Worm (Caenorhabditis elegans) whole organism, young adult: ENCODE measurements around the gene C26F1.1.

Experiments used
- B0261.1 ChIP-seq: sonication (generic microtip); optimal IDR thresholded peaks from 2 replicates; lab custom pipeline; 2016; ENCODE audit warnings: mild to moderate bottlenecking, missing genetic modification characterization, moderate library complexity, missing compliant biosample characterization
- K11D2.4 ChIP-seq: fragments of 200-800 bp; sonication (Bioruptor generic); IDR thresholded peaks from 2 replicates; pipeline ENCODE4 v1.3.6; 2022; ENCODE audit warnings: missing genetic modification reagents, missing genetic modification characterization, missing compliant biosample characterization
- T07F8.4 ChIP-seq: sonication (generic microtip); optimal IDR thresholded peaks from 2 replicates; lab custom pipeline; 2016; ENCODE audit warnings: mild to moderate bottlenecking, missing genetic modification characterization, moderate library complexity, missing compliant biosample characterization
- Y56A3A.18 ChIP-seq: fragments of 200-800 bp; sonication (Bioruptor generic); IDR thresholded peaks from 2 replicates; pipeline ENCODE4 v1.3.6; 2022; ENCODE audit warnings: missing genetic modification reagents, missing genetic modification characterization, missing compliant biosample characterization
- akir-1 ChIP-seq: fragments of 200-800 bp; sonication (Bioruptor generic); optimal IDR thresholded peaks from 2 replicates; lab custom pipeline; 2018; ENCODE audit warnings: mild to moderate bottlenecking, missing genetic modification characterization, moderate library complexity, missing compliant biosample characterization
- ama-1 ChIP-seq, 3 experiments: fragments of 150-350 bp in 1 of 3; sonication (generic microtip) in 2 of 3; optimal IDR thresholded peaks; 2 replicates each; lab custom pipeline; 2014 to 2018; ENCODE audit warnings: missing biosample characterization in 2 of 3, missing genetic modification characterization in 2 of 3, missing genetic modification reagents in 2 of 3
- ceh-27 ChIP-seq: fragments of 200-800 bp; sonication (Bioruptor generic); optimal IDR thresholded peaks from 2 replicates; lab custom pipeline; 2018; ENCODE audit warnings: mild to moderate bottlenecking, missing genetic modification characterization, moderate library complexity, missing compliant biosample characterization
- ceh-58 ChIP-seq: fragments of 200-800 bp; sonication (Bioruptor generic); IDR thresholded peaks from 2 replicates; pipeline ENCODE4 v1.3.6; 2022; ENCODE audit warnings: missing genetic modification characterization, missing compliant biosample characterization
- dox-1 ChIP-seq: fragments of 200-800 bp; sonication (Bioruptor generic); IDR thresholded peaks from 2 replicates; pipeline ENCODE4 v1.3.6; 2022; ENCODE audit warnings: missing genetic modification reagents, missing genetic modification characterization, missing compliant biosample characterization
- hmg-20 ChIP-seq: fragments of 200-800 bp; sonication (Bioruptor generic); IDR thresholded peaks from 2 replicates; pipeline ENCODE4 v1.3.6; 2022; ENCODE audit warnings: missing genetic modification reagents, missing genetic modification characterization, missing compliant biosample characterization
- nhr-179 ChIP-seq: sonication (generic microtip); optimal IDR thresholded peaks from 2 replicates; lab custom pipeline; 2016; ENCODE audit warnings: mild to moderate bottlenecking, missing genetic modification characterization, missing compliant biosample characterization
- pha-4 ChIP-seq: fragments of 150-350 bp; sonication (generic microtip); optimal IDR thresholded peaks from 2 replicates; lab custom pipeline; 2014; ENCODE audit warnings: missing biosample characterization, missing genetic modification reagents, missing genetic modification characterization
- zfh-2 ChIP-seq: fragments of 200-800 bp; sonication (Bioruptor generic); conservative IDR thresholded peaks from 2 replicates; pipeline ENCODE4 v1.3.6; 2022; ENCODE audit warnings: missing genetic modification reagents, missing genetic modification characterization, missing compliant biosample characterization

ce11 chrV:7798079-7798478, 12.9 kb downstream of the C26F1.1 start, which contains the start of gene ZK742.7:
- TF ChIP-seq ceh-27 (GFP tag; lab: Kevin White, UChicago), result no peak
- no peak for TF ChIP-seq ama-1 (optimal IDR thresholded peaks at IDR 0.05; lab: Kevin White, UChicago)
- no peak for TF ChIP-seq ama-1 (GFP tag; optimal IDR thresholded peaks at IDR 0.05; lab: Kevin White, UChicago)
- TF ChIP-seq Y56A3A.18 (GFP tag; lab: Robert Waterston, UW), result no peak
- no peak for TF ChIP-seq akir-1 (GFP tag; lab: Kevin White, UChicago)
- no peak for TF ChIP-seq nhr-179 (tag; lab: Kevin White, UChicago)
- no peak for TF ChIP-seq pha-4 (tag; lab: Kevin White, UChicago)
- no peak for TF ChIP-seq hmg-20 (GFP tag; lab: Robert Waterston, UW)
- no peak for TF ChIP-seq zfh-2 (GFP tag; lab: Robert Waterston, UW)
- TF ChIP-seq B0261.1 (tag; lab: Kevin White, UChicago), result no peak
- TF ChIP-seq ceh-58 (GFP tag; lab: Robert Waterston, UW), result no peak
- TF ChIP-seq K11D2.4, result no peak
- no peak for TF ChIP-seq T07F8.4
- no peak for TF ChIP-seq dox-1
